Worm (Caenorhabditis elegans) whole organism, young adult: Measurements from ENCODE around the gene str-188.
A peak's percentile ranks its signal among the peaks of the same experiment; 100 is the strongest.

Source experiments
- D2030.7 ChIP-seq: fragments of 200-800 bp; sonication (Bioruptor generic); IDR thresholded peaks from 2 replicates; pipeline ENCODE4 v1.3.6; 2022; ENCODE audit warnings: missing genetic modification reagents, missing genetic modification characterization, missing compliant biosample characterization
- F33H1.4 ChIP-seq: fragments of 200-800 bp; sonication (Bioruptor generic); IDR thresholded peaks from 2 replicates; pipeline ENCODE4 v1.3.6; 2022; ENCODE audit warnings: missing genetic modification reagents, missing genetic modification characterization, missing compliant biosample characterization
- F49E8.2 ChIP-seq: sonication (generic microtip); optimal IDR thresholded peaks from 3 replicates; lab custom pipeline; 2017; ENCODE audit warnings: missing genetic modification characterization, mild to moderate bottlenecking, missing compliant biosample characterization, antibody characterized with exemption, moderate library complexity; ENCODE audit not compliant: insufficient read depth
- attf-5 ChIP-seq: fragments of 200-800 bp; sonication (Bioruptor generic); optimal IDR thresholded peaks from 2 replicates; lab custom pipeline; 2018; ENCODE audit warnings: mild to moderate bottlenecking, missing genetic modification characterization, missing compliant biosample characterization
- attf-6 ChIP-seq: fragments of 200-800 bp; sonication (Bioruptor generic); IDR thresholded peaks from 2 replicates; pipeline ENCODE4 v1.3.6; 2022; ENCODE audit warnings: missing genetic modification reagents, missing genetic modification characterization, missing compliant biosample characterization
- bed-2 ChIP-seq: fragments of 200-800 bp; sonication (Bioruptor generic); IDR thresholded peaks from 2 replicates; pipeline ENCODE4 v1.3.6; 2022; ENCODE audit warnings: missing genetic modification reagents, missing genetic modification characterization, missing compliant biosample characterization
- cebp-1 ChIP-seq, 2 experiments: fragments of 200-800 bp in 1 of 2; sonication (Bioruptor generic) in 1 of 2; sonication (generic microtip) in 1 of 2; IDR thresholded peaks in 1 of 2; optimal IDR thresholded peaks in 1 of 2; 2 replicates each; pipeline versions ENCODE4 v1.3.6 to Lab custom; 2017 to 2022; ENCODE audit warnings: missing compliant biosample characterization in 2 of 2, missing genetic modification characterization in 2 of 2, mild to moderate bottlenecking in 1 of 2, missing genetic modification reagents in 1 of 2, moderate library complexity in 1 of 2
- ceh-58 ChIP-seq: fragments of 200-800 bp; sonication (Bioruptor generic); IDR thresholded peaks from 2 replicates; pipeline ENCODE4 v1.3.6; 2022; ENCODE audit warnings: missing genetic modification characterization, missing compliant biosample characterization
- ceh-91 ChIP-seq: fragments of 200-800 bp; sonication (Bioruptor generic); IDR thresholded peaks from 2 replicates; pipeline ENCODE4 v1.3.6; 2022; ENCODE audit warnings: missing genetic modification reagents, missing genetic modification characterization, missing compliant biosample characterization
- chd-7 ChIP-seq: sonication (generic microtip); optimal IDR thresholded peaks from 2 replicates; lab custom pipeline; 2016; ENCODE audit warnings: mild to moderate bottlenecking, missing genetic modification characterization, moderate library complexity, missing compliant biosample characterization
- dox-1 ChIP-seq: fragments of 200-800 bp; sonication (Bioruptor generic); IDR thresholded peaks from 2 replicates; pipeline ENCODE4 v1.3.6; 2022; ENCODE audit warnings: missing genetic modification reagents, missing genetic modification characterization, missing compliant biosample characterization
- dpl-1 ChIP-seq: fragments of 150-350 bp; optimal IDR thresholded peaks from 2 replicates; lab custom pipeline; 2014; ENCODE audit warnings: missing biosample characterization, missing genetic modification reagents, missing genetic modification characterization
- efl-1 ChIP-seq: fragments of 150-350 bp; optimal IDR thresholded peaks from 2 replicates; lab custom pipeline; 2014; ENCODE audit warnings: missing biosample characterization, missing genetic modification reagents, missing genetic modification characterization
- fkh-3 ChIP-seq: sonication (generic microtip); optimal IDR thresholded peaks from 2 replicates; lab custom pipeline; 2016; ENCODE audit warnings: mild to moderate bottlenecking, missing genetic modification characterization, missing compliant biosample characterization
- him-1 ChIP-seq: sonication (generic microtip); optimal IDR thresholded peaks from 2 replicates; lab custom pipeline; 2016; ENCODE audit warnings: missing genotype, missing genetic modification reagents, missing genetic modification characterization, missing compliant biosample characterization
- hmg-1.2 ChIP-seq: fragments of 200-800 bp; sonication (Bioruptor generic); IDR thresholded peaks from 2 replicates; pipeline ENCODE4 v1.3.6; 2022; ENCODE audit warnings: missing genetic modification reagents, missing genetic modification characterization, missing compliant biosample characterization
- lin-40 ChIP-seq: sonication (generic microtip); optimal IDR thresholded peaks from 2 replicates; lab custom pipeline; 2016; ENCODE audit warnings: missing genetic modification characterization, mild to moderate bottlenecking, missing compliant biosample characterization, missing genotype, missing genetic modification reagents
- lin-54 ChIP-seq: fragments of 200-800 bp; sonication (Bioruptor generic); optimal IDR thresholded peaks from 2 replicates; lab custom pipeline; 2018; ENCODE audit warnings: mild to moderate bottlenecking, missing genetic modification characterization, missing compliant biosample characterization
- lsl-1 ChIP-seq: fragments of 200-800 bp; sonication (Bioruptor generic); optimal IDR thresholded peaks from 2 replicates; lab custom pipeline; 2018; ENCODE audit warnings: mild to moderate bottlenecking, missing genetic modification characterization, moderate library complexity, missing compliant biosample characterization
- madf-10 ChIP-seq: sonication (generic microtip); optimal IDR thresholded peaks from 2 replicates; lab custom pipeline; 2016; ENCODE audit warnings: mild to moderate bottlenecking, missing genetic modification characterization, missing compliant biosample characterization
- mcd-1 ChIP-seq: fragments of 200-800 bp; sonication (Bioruptor generic); IDR thresholded peaks from 2 replicates; pipeline ENCODE4 v1.3.6; 2022; ENCODE audit warnings: missing genetic modification reagents, missing genetic modification characterization, missing compliant biosample characterization
- mes-4 ChIP-seq: sonication (generic microtip); optimal IDR thresholded peaks from 2 replicates; lab custom pipeline; 2016; ENCODE audit warnings: missing genotype, missing genetic modification characterization, missing compliant biosample characterization
- nfya-1 ChIP-seq: sonication (generic microtip); optimal IDR thresholded peaks from 2 replicates; lab custom pipeline; 2017; ENCODE audit warnings: antibody characterized with exemption, missing compliant biosample characterization, missing genetic modification characterization, borderline replicate concordance; ENCODE audit not compliant: insufficient read depth
- nhr-120 ChIP-seq: fragments of 200-800 bp; sonication (Bioruptor generic); IDR thresholded peaks from 2 replicates; pipeline ENCODE4 v1.3.6; 2022; ENCODE audit warnings: missing genetic modification characterization, missing compliant biosample characterization
- nhr-80 ChIP-seq: sonication (generic microtip); optimal IDR thresholded peaks from 2 replicates; lab custom pipeline; 2016; ENCODE audit warnings: missing genetic modification characterization, missing compliant biosample characterization
- sea-2 ChIP-seq: fragments of 200-800 bp; sonication (Bioruptor generic); IDR thresholded peaks from 2 replicates; pipeline ENCODE4 v1.3.6; 2022; ENCODE audit warnings: missing genetic modification characterization, missing compliant biosample characterization
- snpc-1.1 ChIP-seq: sonication (generic microtip); optimal IDR thresholded peaks from 2 replicates; lab custom pipeline; 2017; ENCODE audit warnings: missing genetic modification characterization, mild to moderate bottlenecking, missing compliant biosample characterization, antibody characterized with exemption, moderate library complexity, missing genotype, missing genetic modification reagents; ENCODE audit not compliant: insufficient read depth
- snpc-1.3 ChIP-seq: sonication (generic microtip); optimal IDR thresholded peaks from 2 replicates; lab custom pipeline; 2017; ENCODE audit warnings: missing genetic modification characterization, mild to moderate bottlenecking, missing compliant biosample characterization, antibody characterized with exemption, moderate library complexity, missing genotype, missing genetic modification reagents; ENCODE audit not compliant: insufficient read depth
- snpc-3.4 ChIP-seq: sonication (generic microtip); optimal IDR thresholded peaks from 2 replicates; lab custom pipeline; 2017; ENCODE audit warnings: missing genetic modification characterization, mild to moderate bottlenecking, missing compliant biosample characterization, antibody characterized with exemption, moderate library complexity, missing genotype, missing genetic modification reagents
- snpc-4 ChIP-seq, 5 experiments: fragments of 150-350 bp in 1 of 5; sonication (generic microtip) in 4 of 5; optimal IDR thresholded peaks; 2 replicates each; lab custom pipeline; 2014 to 2018; ENCODE audit warnings: missing genetic modification characterization in 5 of 5, missing biosample characterization in 3 of 5, antibody characterized with exemption in 2 of 5, mild to moderate bottlenecking in 2 of 5, missing compliant biosample characterization in 2 of 5, missing genotype in 2 of 5, moderate library complexity in 2 of 5, missing genetic modification reagents in 1 of 5
- tbp1 ChIP-seq: fragments of 200-800 bp; sonication (Bioruptor generic); optimal IDR thresholded peaks from 2 replicates; lab custom pipeline; 2018; ENCODE audit warnings: mild to moderate bottlenecking, missing genetic modification characterization, missing compliant biosample characterization
- ztf-18 ChIP-seq: sonication (generic microtip); optimal IDR thresholded peaks from 2 replicates; lab custom pipeline; 2016; ENCODE audit warnings: missing genotype, mild to moderate bottlenecking, missing genetic modification characterization, missing compliant biosample characterization
- ztf-26 ChIP-seq: sonication (generic microtip); optimal IDR thresholded peaks from 2 replicates; lab custom pipeline; 2017; ENCODE audit warnings: missing genetic modification characterization, missing compliant biosample characterization

str-188 gene

DNA sequence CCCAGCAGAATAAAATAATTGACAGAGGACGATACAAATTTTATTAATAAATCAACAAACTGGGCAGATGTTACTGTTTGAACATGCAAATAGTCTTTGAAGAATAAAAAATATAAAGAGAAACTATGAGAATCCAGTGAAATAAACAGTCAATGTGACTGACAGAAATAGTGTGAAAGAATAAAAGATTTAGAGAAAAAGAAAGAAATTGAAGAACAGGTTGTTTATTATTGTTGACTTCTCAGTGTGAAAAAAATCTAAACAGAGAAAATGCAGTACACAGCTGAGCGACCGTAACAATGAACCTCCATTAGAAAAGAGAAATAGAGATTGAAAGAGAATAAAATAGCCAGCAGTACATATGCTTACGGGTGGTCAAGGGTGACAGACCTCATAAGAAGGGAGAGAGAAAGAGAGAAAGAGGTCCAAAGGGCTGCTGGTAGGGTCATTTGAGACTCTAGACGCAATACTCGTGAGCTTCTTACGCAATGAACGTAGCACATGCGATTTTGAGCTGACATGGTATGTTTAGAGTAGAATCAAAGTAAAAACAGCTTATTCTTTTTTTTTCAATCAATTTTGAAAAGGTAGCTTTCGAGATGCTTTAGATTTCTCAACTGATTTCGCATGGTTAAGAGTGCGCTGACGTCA, 7.6 kb downstream of the str-188 start, which contains the start of gene slcr-46.3:
slcr-46.3 (minus strand) TSS at position 86 of the 651 bp plus-strand sequence.
- TF ChIP-seq madf-10 (tag; lab: Kevin White, UChicago) (no peak), snpc-4 (GFP tag; optimal IDR thresholded peaks at IDR 0.05; lab: Kevin White, UChicago) (no peak), snpc-4 (tag; optimal IDR thresholded peaks at IDR 0.05; lab: Kevin White, UChicago) (no peak), hmg-1.2 (GFP tag; lab: Robert Waterston, UW) (peak; percentile 33; the same call in 1 of the 2 replicates), ceh-58 (no peak), fkh-3 (tag; lab: Kevin White, UChicago) (no peak)

DNA sequence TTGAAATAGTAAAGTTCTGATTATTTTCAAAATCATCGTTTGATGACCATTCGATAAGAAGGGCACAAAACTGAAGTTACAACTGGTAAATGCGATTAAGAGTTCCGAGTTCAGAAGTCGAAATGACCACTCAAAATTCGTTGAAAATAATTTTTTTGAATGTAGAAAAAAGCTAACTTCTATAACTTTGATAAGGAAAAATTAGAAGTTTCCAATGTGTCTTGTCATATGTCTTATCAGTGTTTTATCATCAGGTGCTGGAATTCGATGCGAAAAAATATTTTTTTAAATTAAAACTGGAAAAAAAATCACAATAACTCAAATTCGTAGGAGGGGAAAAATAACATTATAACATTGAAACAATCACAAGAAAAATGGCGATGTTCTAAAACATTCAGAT, 9.2 kb downstream of the str-188 start:
- TF ChIP-seq lsl-1 (GFP tag; lab: Kevin White, UChicago) (no peak), nhr-80 (tag; lab: Kevin White, UChicago) (peak; percentile 39), nhr-120 (GFP tag; lab: Robert Waterston, UW) (no peak)
- TF ChIP-seq, all 124 proteins: peak for 1

DNA sequence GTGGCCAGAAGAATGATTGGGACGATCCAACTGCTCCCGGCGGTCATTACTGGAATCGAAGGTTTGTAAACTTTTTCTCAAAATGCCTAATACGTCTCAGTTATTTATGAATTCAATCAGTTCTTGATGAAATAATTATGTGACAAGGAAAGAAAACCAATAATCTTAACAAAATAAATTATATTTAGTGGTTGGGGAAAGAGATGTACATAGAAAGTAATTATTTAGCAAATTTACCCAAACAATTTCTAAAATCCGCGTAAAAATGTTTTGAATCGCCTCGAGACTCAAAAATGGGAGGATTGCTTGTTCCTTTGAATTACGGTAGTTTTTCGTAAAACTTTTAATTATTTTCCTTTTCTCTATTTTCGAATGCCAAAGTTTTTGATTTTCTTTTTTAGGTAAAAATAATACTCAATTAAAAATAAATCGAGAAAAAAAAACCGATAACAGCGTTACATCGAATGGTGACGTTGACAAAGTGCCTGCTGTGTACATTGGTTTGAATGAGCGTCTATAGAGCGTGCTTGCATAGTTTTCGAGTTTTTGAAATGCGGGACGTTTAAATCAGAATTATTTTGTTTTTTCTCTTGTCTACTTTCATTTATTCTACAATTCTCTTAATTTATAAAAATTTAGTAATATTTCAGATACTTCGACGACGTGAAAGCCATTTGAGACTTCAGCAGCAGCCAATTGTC, 13.1 kb downstream of the str-188 start, which contains the start of the genes aagr-3 and drap-1:
aagr-3 (minus strand) TSS at position 51 of the 701 bp plus-strand sequence.
drap-1 (plus strand) TSS at position 645 of the 701 bp plus-strand sequence.
- TF ChIP-seq tbp1 (GFP tag; lab: Kevin White, UChicago) = peak; percentile 0
- TF ChIP-seq F49E8.2 = no peak
- no peak for TF ChIP-seq fkh-3 (tag; lab: Kevin White, UChicago)
- no peak for TF ChIP-seq snpc-1.3 (tag; lab: Kevin White, UChicago)
- TF ChIP-seq bed-2 (GFP tag; lab: Robert Waterston, UW) = no peak
- TF ChIP-seq snpc-4 (GFP tag; optimal IDR thresholded peaks at IDR 0.05; lab: Kevin White, UChicago) = no peak
- peak in 1 of 4 experiments; percentile 8 for TF ChIP-seq snpc-4 (tag; optimal IDR thresholded peaks at IDR 0.05; lab: Kevin White, UChicago)
- TF ChIP-seq dpl-1 = peak; percentile 10
- TF ChIP-seq attf-6 (GFP tag; lab: Robert Waterston, UW) = no peak
- peak; percentile 66 for TF ChIP-seq nhr-80 (tag; lab: Kevin White, UChicago)
- TF ChIP-seq mcd-1 (GFP tag; lab: Robert Waterston, UW) = peak; percentile 62
- TF ChIP-seq lin-40 (tag; lab: Kevin White, UChicago) = peak; percentile 11
- no peak for TF ChIP-seq him-1 (tag; lab: Kevin White, UChicago)
- 0 out of 2 replicates have a peak, but pooled peaks have one; percentile 27 for TF ChIP-seq ceh-91 (GFP tag; lab: Robert Waterston, UW)
- TF ChIP-seq sea-2 (GFP tag; lab: Robert Waterston, UW) = no peak
- TF ChIP-seq mes-4 (tag; lab: Kevin White, UChicago) = no peak
- 0 out of 2 replicates have a peak, but pooled peaks have one; percentile 17 for TF ChIP-seq D2030.7
- no peak for TF ChIP-seq snpc-1.1 (tag; lab: Kevin White, UChicago)
- no peak for TF ChIP-seq cebp-1 (GFP tag; IDR thresholded peaks at IDR 0.05; lab: Robert Waterston, UW)
- TF ChIP-seq cebp-1 (tag; optimal IDR thresholded peaks at IDR 0.05; lab: Kevin White, UChicago) = peak; percentile 40
- no peak for TF ChIP-seq nfya-1 (tag; lab: Kevin White, UChicago)
- peak; percentile 14; the same call in 1 of the 2 replicates for TF ChIP-seq dox-1 (GFP tag; lab: Robert Waterston, UW)
- peak; percentile 50; the same call in 1 of the 2 replicates for TF ChIP-seq F33H1.4 (GFP tag; lab: Robert Waterston, UW)
- peak; percentile 60 for TF ChIP-seq lsl-1 (GFP tag; lab: Kevin White, UChicago)
- no peak for TF ChIP-seq chd-7 (tag; lab: Kevin White, UChicago)
- TF ChIP-seq ztf-26 (tag; lab: Kevin White, UChicago) = no peak
- peak; percentile 61 for TF ChIP-seq attf-5 (GFP tag; lab: Kevin White, UChicago)
- TF ChIP-seq ztf-18 = no peak
- TF ChIP-seq snpc-3.4 = peak; percentile 54
- peak; percentile 42 for TF ChIP-seq lin-54
- peak; percentile 3 for TF ChIP-seq efl-1 (GFP tag; lab: Kevin White, UChicago)
